Fruit fly (Drosophila melanogaster) whole organism, prepupa: ENCODE data around the gene CG2200.

Experiments used
- Blimp-1 ChIP-seq: fragments of 200-800 bp; sonication (Bioruptor generic); optimal IDR thresholded peaks from 3 replicates; lab custom pipeline; 2017; ENCODE audit warnings: missing biosample characterization, missing genetic modification characterization, mild to moderate bottlenecking, moderate library complexity, missing genetic modification reagents
- CG10631 ChIP-seq: fragments of 200-800 bp; sonication (Bioruptor generic); optimal IDR thresholded peaks from 2 replicates; lab custom pipeline; 2016; ENCODE audit warnings: missing biosample characterization, missing genetic modification characterization
- CG10669 ChIP-seq: fragments of 200-800 bp; sonication (Bioruptor generic); optimal IDR thresholded peaks from 3 replicates; lab custom pipeline; 2018; ENCODE audit warnings: missing biosample characterization, mild to moderate bottlenecking, missing genetic modification characterization, moderate library complexity
- CG11902 ChIP-seq: fragments of 200-800 bp; sonication (Bioruptor generic); optimal IDR thresholded peaks from 3 replicates; lab custom pipeline; 2016; ENCODE audit warnings: missing biosample characterization, missing genetic modification characterization
- CG1621 ChIP-seq: fragments of 200-800 bp; sonication (Bioruptor generic); optimal IDR thresholded peaks from 3 replicates; lab custom pipeline; 2018; ENCODE audit warnings: missing biosample characterization, mild to moderate bottlenecking, missing genetic modification characterization
- CG3032 ChIP-seq: fragments of 200-800 bp; optimal IDR thresholded peaks from 2 replicates; lab custom pipeline; 2019; ENCODE audit warnings: missing biosample characterization, mild to moderate bottlenecking, missing genetic modification characterization, moderate library complexity
- CG31627 ChIP-seq: fragments of 200-800 bp; sonication (Bioruptor generic); optimal IDR thresholded peaks from 3 replicates; lab custom pipeline; 2016; ENCODE audit warnings: missing biosample characterization, missing genetic modification characterization
- CG32006 ChIP-seq: fragments of 200-800 bp; sonication (Bioruptor generic); optimal IDR thresholded peaks from 3 replicates; lab custom pipeline; 2017; ENCODE audit warnings: missing biosample characterization, mild to moderate bottlenecking, missing genetic modification characterization
- CG3919 ChIP-seq: fragments of 200-800 bp; sonication (Bioruptor generic); optimal IDR thresholded peaks from 3 replicates; lab custom pipeline; 2016; ENCODE audit warnings: missing biosample characterization, missing genetic modification characterization
- CG4318 ChIP-seq: fragments of 200-800 bp; sonication (Bioruptor generic); optimal IDR thresholded peaks from 3 replicates; lab custom pipeline; 2017; ENCODE audit warnings: missing biosample characterization, mild to moderate bottlenecking, missing genetic modification characterization
- CG6163 ChIP-seq: fragments of 200-800 bp; sonication (Bioruptor generic); IDR thresholded peaks from 3 replicates; pipeline ENCODE4 v1.3.6; 2022; ENCODE audit warnings: missing biosample characterization, missing genetic modification characterization
- CG6276 ChIP-seq: fragments of 200-800 bp; sonication (Bioruptor generic); optimal IDR thresholded peaks from 2 replicates; lab custom pipeline; 2017; ENCODE audit warnings: missing biosample characterization, mild to moderate bottlenecking, missing genetic modification characterization
- CG6792 ChIP-seq: fragments of 200-800 bp; sonication (Bioruptor generic); optimal IDR thresholded peaks from 3 replicates; lab custom pipeline; 2016; ENCODE audit warnings: missing biosample characterization, missing genetic modification characterization
- CG6854 ChIP-seq: fragments of 200-800 bp; sonication (Bioruptor generic); optimal IDR thresholded peaks from 2 replicates; lab custom pipeline; 2017; ENCODE audit warnings: missing biosample characterization, mild to moderate bottlenecking, missing genetic modification characterization
- CG8119 ChIP-seq: fragments of 200-800 bp; sonication (Bioruptor generic); IDR thresholded peaks from 3 replicates; pipeline ENCODE4 v1.3.6; 2022; ENCODE audit warnings: missing biosample characterization, missing genetic modification characterization
- CG8632 ChIP-seq: fragments of 200-800 bp; sonication (Bioruptor generic); optimal IDR thresholded peaks from 3 replicates; lab custom pipeline; 2016; ENCODE audit warnings: missing biosample characterization, missing genetic modification characterization
- Eip75B ChIP-seq: fragments of 200-800 bp; sonication (Bioruptor generic); optimal IDR thresholded peaks from 3 replicates; lab custom pipeline; 2016; ENCODE audit warnings: missing biosample characterization, missing genetic modification characterization
- Eip78C ChIP-seq: fragments of 200-800 bp; sonication (Bioruptor generic); peaks from one replicate; lab custom pipeline; 2016; ENCODE audit warnings: missing biosample characterization, missing genetic modification characterization
- Ets21C ChIP-seq: fragments of 200-800 bp; sonication (Bioruptor generic); optimal IDR thresholded peaks from 3 replicates; lab custom pipeline; 2016; ENCODE audit warnings: missing biosample characterization, missing genetic modification characterization
- Gug ChIP-seq: fragments of 200-800 bp; sonication (Bioruptor generic); IDR thresholded peaks from 2 replicates; pipeline ENCODE4 v1.3.6; 2022; ENCODE audit warnings: missing biosample characterization, missing genetic modification characterization
- Hr38 ChIP-seq: sonication (Bioruptor generic); optimal IDR thresholded peaks from 2 replicates; lab custom pipeline; 2016; ENCODE audit warnings: missing biosample characterization, missing genetic modification characterization
- Hr39 ChIP-seq: fragments of 200-800 bp; sonication (Bioruptor generic); optimal IDR thresholded peaks from 2 replicates; lab custom pipeline; 2016; ENCODE audit warnings: missing biosample characterization, missing genetic modification characterization
- Hr4 ChIP-seq: fragments of 200-800 bp; sonication (Bioruptor generic); optimal IDR thresholded peaks from 3 replicates; lab custom pipeline; 2016; ENCODE audit warnings: missing biosample characterization, missing genetic modification characterization
- Lpt ChIP-seq: fragments of 200-800 bp; sonication (Bioruptor generic); optimal IDR thresholded peaks from 3 replicates; lab custom pipeline; 2016; ENCODE audit warnings: missing biosample characterization, missing genetic modification characterization
- Met ChIP-seq: fragments of 200-800 bp; sonication (Bioruptor generic); optimal IDR thresholded peaks from 3 replicates; lab custom pipeline; 2016; ENCODE audit warnings: missing biosample characterization, missing genetic modification characterization
- OdsH ChIP-seq: fragments of 200-800 bp; sonication (Bioruptor generic); optimal IDR thresholded peaks from 3 replicates; lab custom pipeline; 2016; ENCODE audit warnings: missing biosample characterization, missing genetic modification characterization
- Sox14 ChIP-seq: fragments of 200-800 bp; sonication (Bioruptor generic); optimal IDR thresholded peaks from 3 replicates; lab custom pipeline; 2016; ENCODE audit warnings: missing biosample characterization, missing genetic modification characterization
- Sox15 ChIP-seq: fragments of 200-800 bp; sonication (Bioruptor generic); optimal IDR thresholded peaks from 3 replicates; lab custom pipeline; 2016; ENCODE audit warnings: missing biosample characterization, missing genetic modification characterization
- cyc ChIP-seq: fragments of 200-800 bp; sonication (Bioruptor generic); optimal IDR thresholded peaks from 3 replicates; lab custom pipeline; 2016; ENCODE audit warnings: missing biosample characterization, missing genetic modification characterization
- dac ChIP-seq: fragments of 200-800 bp; sonication (Bioruptor generic); optimal IDR thresholded peaks from 2 replicates; lab custom pipeline; 2017; ENCODE audit warnings: missing biosample characterization, mild to moderate bottlenecking, missing genetic modification characterization
- dsx ChIP-seq: fragments of 200-800 bp; optimal IDR thresholded peaks from 3 replicates; lab custom pipeline; 2019; ENCODE audit warnings: missing biosample characterization, mild to moderate bottlenecking, missing genetic modification characterization, moderate library complexity; ENCODE audit not compliant: poor library complexity, severe bottlenecking
- eg ChIP-seq: fragments of 200-800 bp; sonication (Bioruptor generic); IDR thresholded peaks from 3 replicates; pipeline ENCODE4 v1.3.6; 2022; ENCODE audit warnings: missing biosample characterization, missing genetic modification characterization
- esn ChIP-seq: fragments of 200-800 bp; sonication (Bioruptor generic); optimal IDR thresholded peaks from 2 replicates; lab custom pipeline; 2016; ENCODE audit warnings: missing biosample characterization, mild to moderate bottlenecking, missing genetic modification characterization, moderate library complexity
- fd59A ChIP-seq: fragments of 200-800 bp; sonication (Bioruptor generic); optimal IDR thresholded peaks from 2 replicates; lab custom pipeline; 2017; ENCODE audit warnings: missing biosample characterization, mild to moderate bottlenecking, missing genetic modification characterization, missing genetic modification reagents
- fd85E ChIP-seq: fragments of 200-800 bp; sonication (Bioruptor generic); optimal IDR thresholded peaks from 3 replicates; lab custom pipeline; 2016; ENCODE audit warnings: missing biosample characterization, missing genetic modification characterization
- fkh ChIP-seq: fragments of 200-800 bp; sonication (Bioruptor generic); optimal IDR thresholded peaks from 3 replicates; lab custom pipeline; 2017; ENCODE audit warnings: missing biosample characterization, mild to moderate bottlenecking, missing genetic modification characterization, moderate library complexity
- lz ChIP-seq: fragments of 200-800 bp; sonication (Bioruptor generic); optimal IDR thresholded peaks from 3 replicates; lab custom pipeline; 2016; ENCODE audit warnings: missing biosample characterization, missing genetic modification characterization
- net ChIP-seq: fragments of 200-800 bp; sonication (Bioruptor generic); optimal IDR thresholded peaks from 3 replicates; lab custom pipeline; 2016; ENCODE audit warnings: missing biosample characterization, missing genetic modification characterization
- spab ChIP-seq: fragments of 200-800 bp; sonication (Bioruptor generic); optimal IDR thresholded peaks from 2 replicates; lab custom pipeline; 2017; ENCODE audit warnings: missing biosample characterization, mild to moderate bottlenecking, missing genetic modification characterization, missing genetic modification reagents
- ss ChIP-seq, 2 experiments: fragments of 200-800 bp; sonication (Bioruptor generic); optimal IDR thresholded peaks; 2 replicates in 1 of 2; 3 replicates in 1 of 2; lab custom pipeline; 2017 to 2018; ENCODE audit warnings: mild to moderate bottlenecking in 2 of 2, missing biosample characterization in 2 of 2, missing genetic modification characterization in 2 of 2, moderate library complexity in 1 of 2
- svp ChIP-seq: fragments of 200-800 bp; sonication (Bioruptor generic); peaks from one replicate; lab custom pipeline; 2016; ENCODE audit warnings: missing biosample characterization, missing genetic modification characterization
- topi ChIP-seq: fragments of 200-800 bp; sonication (Bioruptor generic); optimal IDR thresholded peaks from 3 replicates; lab custom pipeline; 2016; ENCODE audit warnings: missing biosample characterization, missing genetic modification characterization
- vri ChIP-seq: fragments of 200-800 bp; sonication (Bioruptor generic); optimal IDR thresholded peaks from 3 replicates; lab custom pipeline; 2016; ENCODE audit warnings: missing biosample characterization, mild to moderate bottlenecking, missing genetic modification characterization

CG2200 gene

dm6 chrX:13088025-13088805, 5.9 kb upstream of the CG2200 start:
- TF ChIP-seq Sox15 (GFP tag; lab: Kevin White, UChicago) (no peak), topi (GFP tag; lab: Kevin White, UChicago) (peak; percentile 7), CG32006 (peak; percentile 53), CG4318 (GFP tag; lab: Kevin White, UChicago) (peak; percentile 33), fkh (GFP tag; lab: Kevin White, UChicago) (peak; percentile 87), CG31627 (GFP tag; lab: Kevin White, UChicago) (no peak), Hr4 (GFP tag; lab: Kevin White, UChicago) (peak; percentile 49), Met (no peak), Gug (no peak), vri (GFP tag; lab: Kevin White, UChicago) (no peak), svp (GFP tag; lab: Kevin White, UChicago) (peak; percentile 67), net (GFP tag; lab: Kevin White, UChicago) (no peak), OdsH (GFP tag; lab: Kevin White, UChicago) (peak; percentile 32), ss (GFP tag; optimal IDR thresholded peaks at IDR 0.05; lab: Kevin White, UChicago) (no peak), CG10631 (GFP tag; lab: Kevin White, UChicago) (peak; percentile 1), Hr38 (GFP tag; lab: Kevin White, UChicago) (no peak), fd85E (no peak), CG3032 (tag; lab: Kevin White, UChicago) (no peak), CG10669 (GFP tag; lab: Kevin White, UChicago) (peak; percentile 19), CG1621 (tag; lab: Kevin White, UChicago) (no peak), CG11902 (GFP tag; lab: Kevin White, UChicago) (no peak), CG6276 (GFP tag; lab: Kevin White, UChicago) (no peak), Ets21C (GFP tag; lab: Kevin White, UChicago) (peak; percentile 13), CG6792 (GFP tag; lab: Kevin White, UChicago) (no peak), esn (GFP tag; lab: Kevin White, UChicago) (peak; percentile 19), spab (GFP tag; lab: Kevin White, UChicago) (no peak), CG8119 (no peak), Eip78C (GFP tag; lab: Kevin White, UChicago) (peak; percentile 59), cyc (GFP tag; lab: Kevin White, UChicago) (peak; percentile 23), Hr39 (GFP tag; lab: Kevin White, UChicago) (peak; percentile 32)

dm6 chrX:13089375-13089774, 4.7 kb upstream of the CG2200 start:
- TF ChIP-seq Blimp-1 (GFP tag; lab: Kevin White, UChicago) (no peak), CG3032 (tag; lab: Kevin White, UChicago) (no peak), Eip78C (GFP tag; lab: Kevin White, UChicago) (peak; percentile 7), vri (GFP tag; lab: Kevin White, UChicago) (no peak), Sox14 (GFP tag; lab: Kevin White, UChicago) (no peak), Eip75B (no peak), CG32006 (no peak), CG6163 (GFP tag; lab: Robert Waterston, UW) (no peak)

dm6 chrX:13089920-13090655, 4.0 kb upstream of the CG2200 start, which contains the start of gene hep:
hep (minus strand) TSS chrX:13090434.
- TF ChIP-seq CG3919 (GFP tag; lab: Kevin White, UChicago) (peak; percentile 36), Eip78C (GFP tag; lab: Kevin White, UChicago) (peak; percentile 63), CG8632 (GFP tag; lab: Kevin White, UChicago) (peak; percentile 30), Hr38 (GFP tag; lab: Kevin White, UChicago) (no peak), dsx (peak; percentile 7), CG10631 (GFP tag; lab: Kevin White, UChicago) (no peak), ss (GFP tag; optimal IDR thresholded peaks at IDR 0.05; lab: Kevin White, UChicago) (peak; percentile 16 to 50), esn (GFP tag; lab: Kevin White, UChicago) (no peak), Ets21C (GFP tag; lab: Kevin White, UChicago) (no peak), CG8119 (peak; percentile 52; the same call in 2 of the 3 replicates), Eip75B (no peak), eg (GFP tag; lab: Robert Waterston, UW) (no peak; the same call in 2 of the 3 replicates), fd59A (GFP tag; lab: Kevin White, UChicago) (peak; percentile 1), CG31627 (GFP tag; lab: Kevin White, UChicago) (no peak), CG6276 (GFP tag; lab: Kevin White, UChicago) (peak; percentile 42), lz (GFP tag; lab: Kevin White, UChicago) (no peak), topi (GFP tag; lab: Kevin White, UChicago) (no peak), CG10669 (GFP tag; lab: Kevin White, UChicago) (no peak), fkh (GFP tag; lab: Kevin White, UChicago) (peak; percentile 69), Lpt (peak; percentile 19), CG6854 (GFP tag; lab: Kevin White, UChicago) (peak; percentile 29), dac (GFP tag; lab: Kevin White, UChicago) (no peak), CG32006 (peak; percentile 35), Sox14 (GFP tag; lab: Kevin White, UChicago) (peak; percentile 5)
